Fruit fly (Drosophila melanogaster): ENCODE results near the gene CG11927.

The CG11927 gene

DNA sequence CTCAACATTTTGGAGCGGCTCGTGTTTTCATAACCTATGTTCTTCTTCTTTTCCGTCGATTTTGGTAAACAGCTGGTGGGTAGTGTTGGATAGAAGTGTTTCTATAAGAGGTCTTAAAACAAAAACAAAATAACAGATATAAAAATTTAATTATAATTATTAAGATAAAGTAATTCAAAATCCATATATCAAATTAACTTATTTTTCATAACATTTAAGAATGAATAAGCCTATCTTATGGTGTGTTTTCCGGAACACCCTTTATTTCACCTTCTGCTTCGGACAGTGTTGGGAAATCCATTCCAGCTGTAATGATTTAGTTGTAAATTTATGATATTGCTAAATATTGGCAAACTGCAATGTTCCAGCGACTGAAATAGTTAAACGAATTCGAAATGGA is 2.8 kb downstream of the CG11927 start, which contains the start of the genes mRpS2 and Mon1 (continued):
- TF ChIP-seq CG9797 (GFP tag; optimal IDR thresholded peaks at IDR 0.05), result peak; percentile 16
- TF ChIP-seq Doc2 (GFP tag; IDR thresholded peaks at IDR 0.05), result peak; percentile 73; the same call in 1 of the 2 replicates
- peak; percentile 39 for TF ChIP-seq CG17912 (GFP tag; optimal IDR thresholded peaks at IDR 0.05)
- peak; percentile 99 for TF ChIP-seq CG31441 (GFP tag; IDR thresholded peaks at IDR 0.05)
- peak; percentile 95 for TF ChIP-seq CG11247 (GFP tag; IDR thresholded peaks at IDR 0.05)
- peak; percentile 97 for TF ChIP-seq ase (GFP tag; IDR thresholded peaks at IDR 0.05)
- peak; percentile 95 for TF ChIP-seq Ada2b (GFP tag; IDR thresholded peaks at IDR 0.05)
- TF ChIP-seq CG4617 (GFP tag; optimal IDR thresholded peaks at IDR 0.05; ENCODE audit: borderline replicate concordance), result peak; percentile 93
- peak; percentile 70 for TF ChIP-seq Bteb2 (GFP tag; optimal IDR thresholded peaks at IDR 0.05)
- TF ChIP-seq Lhr (GFP tag; optimal IDR thresholded peaks at IDR 0.05), result peak; percentile 57
- TF ChIP-seq eyg (GFP tag; optimal IDR thresholded peaks at IDR 0.05), result peak; percentile 18
- peak; percentile 15 for TF ChIP-seq HmgD (GFP tag; optimal IDR thresholded peaks at IDR 0.05)
- TF ChIP-seq CG2712 (tag; optimal IDR thresholded peaks at IDR 0.05), result peak; percentile 97
- peak; percentile 74 for TF ChIP-seq CG5180 (GFP tag; optimal IDR thresholded peaks at IDR 0.05)
- peak; percentile 95 for TF ChIP-seq H2.0 (GFP tag; IDR thresholded peaks at IDR 0.05)
- peak; percentile 97 for TF ChIP-seq ind (GFP tag; optimal IDR thresholded peaks at IDR 0.05)
- peak; percentile 71 for TF ChIP-seq CG33213 (GFP tag; optimal IDR thresholded peaks at IDR 0.05)
- TF ChIP-seq Hand (GFP tag; optimal IDR thresholded peaks at IDR 0.05), result peak; percentile 86
- peak; percentile 90 for TF ChIP-seq seq (GFP tag; IDR thresholded peaks at IDR 0.05)
- TF ChIP-seq onecut (GFP tag; IDR thresholded peaks at IDR 0.05), result peak; percentile 78
- peak; percentile 91 for TF ChIP-seq CG6683 (GFP tag; optimal IDR thresholded peaks at IDR 0.05)
- peak; percentile 92 for TF ChIP-seq CG7987 (GFP tag; optimal IDR thresholded peaks at IDR 0.05)
- TF ChIP-seq vfl (GFP tag; optimal IDR thresholded peaks at IDR 0.05), result peak; percentile 79
- peak; percentile 67; the same call in 1 of the 2 replicates for TF ChIP-seq CkIIα-i1 (GFP tag; IDR thresholded peaks at IDR 0.05)
- TF ChIP-seq BtbVII (GFP tag; optimal IDR thresholded peaks at IDR 0.05), result peak; percentile 93
- peak; percentile 98 for TF ChIP-seq vvl (GFP tag; IDR thresholded peaks at IDR 0.05)
- TF ChIP-seq chn (GFP tag; optimal IDR thresholded peaks at IDR 0.05), result peak; percentile 90
- TF ChIP-seq NC2β (GFP tag; optimal IDR thresholded peaks at IDR 0.05), result peak; percentile 48
- TF ChIP-seq bowl (GFP tag; IDR thresholded peaks at IDR 0.05), result peak; percentile 92
- TF ChIP-seq CG8765 (GFP tag; IDR thresholded peaks at IDR 0.05), result peak; percentile 87
- TF ChIP-seq Sox102F (GFP tag; optimal IDR thresholded peaks at IDR 0.05), result peak; percentile 96
- TF ChIP-seq CG13296 (GFP tag; optimal IDR thresholded peaks at IDR 0.05), result peak; percentile 93
- peak; percentile 90 for TF ChIP-seq Sox100B (GFP tag; optimal IDR thresholded peaks at IDR 0.05)
- peak; percentile 67 to 95 for TF ChIP-seq bsh (GFP tag; optimal IDR thresholded peaks at IDR 0.05)
- peak; percentile 75 for TF ChIP-seq CHES-1-like (GFP tag; optimal IDR thresholded peaks at IDR 0.05)
- TF ChIP-seq shn (GFP tag; optimal IDR thresholded peaks at IDR 0.05), result peak; percentile 57
- TF ChIP-seq CG11456 (GFP tag; IDR thresholded peaks at IDR 0.05), result peak; percentile 97
- TF ChIP-seq ssp (GFP tag; IDR thresholded peaks at IDR 0.05), result peak; percentile 90
- peak; percentile 57 for TF ChIP-seq CG4282 (GFP tag; optimal IDR thresholded peaks at IDR 0.05)
- TF ChIP-seq CoRest (tag; optimal IDR thresholded peaks at IDR 0.05), result peak; percentile 96
- TF ChIP-seq mirr (GFP tag; optimal IDR thresholded peaks at IDR 0.05), result peak; percentile 60
- TF ChIP-seq CG3838 (GFP tag; optimal IDR thresholded peaks at IDR 0.05), result peak; percentile 70
- TF ChIP-seq pros (GFP tag; optimal IDR thresholded peaks at IDR 0.05), result no peak
- peak; percentile 61 for TF ChIP-seq slp2 (GFP tag; optimal IDR thresholded peaks at IDR 0.05)
- peak; percentile 89 for TF ChIP-seq CG8290 (GFP tag; optimal IDR thresholded peaks at IDR 0.05)
- peak; percentile 79 to 90 for TF ChIP-seq CG8290 (tag; optimal IDR thresholded peaks at IDR 0.05)
- peak; percentile 10 for TF ChIP-seq Dp (GFP tag; optimal IDR thresholded peaks at IDR 0.05)
- peak; percentile 87 for TF ChIP-seq Rx (GFP tag; IDR thresholded peaks at IDR 0.05)
- TF ChIP-seq sd (tag; optimal IDR thresholded peaks at IDR 0.05), result no peak
- TF ChIP-seq Rfx (GFP tag; IDR thresholded peaks at IDR 0.05), result peak; percentile 97
- TF ChIP-seq CG9609 (GFP tag; optimal IDR thresholded peaks at IDR 0.05), result peak; percentile 80
- peak; percentile 97 for TF ChIP-seq CG2678 (tag; optimal IDR thresholded peaks at IDR 0.05)
